Fruit fly (Drosophila melanogaster) whole organism, prepupa: ENCODE results near the gene rdgB.

Experiments used
- Blimp-1 ChIP-seq: fragments of 200-800 bp; sonication (Bioruptor generic); optimal IDR thresholded peaks from 3 replicates; lab custom pipeline; 2017; ENCODE audit warnings: missing biosample characterization, missing genetic modification characterization, mild to moderate bottlenecking, moderate library complexity, missing genetic modification reagents
- CG10631 ChIP-seq: fragments of 200-800 bp; sonication (Bioruptor generic); optimal IDR thresholded peaks from 2 replicates; lab custom pipeline; 2016; ENCODE audit warnings: missing biosample characterization, missing genetic modification characterization
- CG10669 ChIP-seq: fragments of 200-800 bp; sonication (Bioruptor generic); optimal IDR thresholded peaks from 3 replicates; lab custom pipeline; 2018; ENCODE audit warnings: missing biosample characterization, mild to moderate bottlenecking, missing genetic modification characterization, moderate library complexity
- CG11294 ChIP-seq: fragments of 200-800 bp; sonication (Bioruptor generic); IDR thresholded peaks from 2 replicates; pipeline ENCODE4 v1.3.6; 2022; ENCODE audit warnings: missing biosample characterization, missing genetic modification characterization
- CG11762 ChIP-seq: fragments of 200-800 bp; sonication (Bioruptor generic); optimal IDR thresholded peaks from 3 replicates; lab custom pipeline; 2016; ENCODE audit warnings: missing biosample characterization, missing genetic modification characterization; ENCODE audit not compliant: insufficient read depth
- CG11902 ChIP-seq: fragments of 200-800 bp; sonication (Bioruptor generic); optimal IDR thresholded peaks from 3 replicates; lab custom pipeline; 2016; ENCODE audit warnings: missing biosample characterization, missing genetic modification characterization
- CG15336 ChIP-seq: fragments of 200-800 bp; sonication (Bioruptor generic); IDR thresholded peaks from 2 replicates; pipeline ENCODE4 v1.3.6; 2022; ENCODE audit warnings: missing biosample characterization, missing genetic modification characterization
- CG1621 ChIP-seq: fragments of 200-800 bp; sonication (Bioruptor generic); optimal IDR thresholded peaks from 3 replicates; lab custom pipeline; 2018; ENCODE audit warnings: missing biosample characterization, mild to moderate bottlenecking, missing genetic modification characterization
- CG3032 ChIP-seq: fragments of 200-800 bp; optimal IDR thresholded peaks from 2 replicates; lab custom pipeline; 2019; ENCODE audit warnings: missing biosample characterization, mild to moderate bottlenecking, missing genetic modification characterization, moderate library complexity
- CG31627 ChIP-seq: fragments of 200-800 bp; sonication (Bioruptor generic); optimal IDR thresholded peaks from 3 replicates; lab custom pipeline; 2016; ENCODE audit warnings: missing biosample characterization, missing genetic modification characterization
- CG34406 ChIP-seq: fragments of 200-800 bp; sonication (Bioruptor generic); optimal IDR thresholded peaks from 3 replicates; lab custom pipeline; 2016; ENCODE audit warnings: missing biosample characterization, missing genetic modification characterization
- CG3919 ChIP-seq: fragments of 200-800 bp; sonication (Bioruptor generic); optimal IDR thresholded peaks from 3 replicates; lab custom pipeline; 2016; ENCODE audit warnings: missing biosample characterization, missing genetic modification characterization
- CG4318 ChIP-seq: fragments of 200-800 bp; sonication (Bioruptor generic); optimal IDR thresholded peaks from 3 replicates; lab custom pipeline; 2017; ENCODE audit warnings: missing biosample characterization, mild to moderate bottlenecking, missing genetic modification characterization
- CG6163 ChIP-seq: fragments of 200-800 bp; sonication (Bioruptor generic); IDR thresholded peaks from 3 replicates; pipeline ENCODE4 v1.3.6; 2022; ENCODE audit warnings: missing biosample characterization, missing genetic modification characterization
- CG6276 ChIP-seq: fragments of 200-800 bp; sonication (Bioruptor generic); optimal IDR thresholded peaks from 2 replicates; lab custom pipeline; 2017; ENCODE audit warnings: missing biosample characterization, mild to moderate bottlenecking, missing genetic modification characterization
- CG6792 ChIP-seq: fragments of 200-800 bp; sonication (Bioruptor generic); optimal IDR thresholded peaks from 3 replicates; lab custom pipeline; 2016; ENCODE audit warnings: missing biosample characterization, missing genetic modification characterization
- CG6854 ChIP-seq: fragments of 200-800 bp; sonication (Bioruptor generic); optimal IDR thresholded peaks from 2 replicates; lab custom pipeline; 2017; ENCODE audit warnings: missing biosample characterization, mild to moderate bottlenecking, missing genetic modification characterization
- CG7368 ChIP-seq: fragments of 200-800 bp; sonication (Bioruptor generic); optimal IDR thresholded peaks from 3 replicates; lab custom pipeline; 2016; ENCODE audit warnings: missing biosample characterization, missing genetic modification characterization
- CG8119 ChIP-seq: fragments of 200-800 bp; sonication (Bioruptor generic); IDR thresholded peaks from 3 replicates; pipeline ENCODE4 v1.3.6; 2022; ENCODE audit warnings: missing biosample characterization, missing genetic modification characterization
- CG8632 ChIP-seq: fragments of 200-800 bp; sonication (Bioruptor generic); optimal IDR thresholded peaks from 3 replicates; lab custom pipeline; 2016; ENCODE audit warnings: missing biosample characterization, missing genetic modification characterization
- CG9139 ChIP-seq: fragments of 200-800 bp; sonication (Bioruptor generic); optimal IDR thresholded peaks from 3 replicates; lab custom pipeline; 2017; ENCODE audit warnings: missing biosample characterization, mild to moderate bottlenecking, missing genetic modification characterization
- Eip75B ChIP-seq: fragments of 200-800 bp; sonication (Bioruptor generic); optimal IDR thresholded peaks from 3 replicates; lab custom pipeline; 2016; ENCODE audit warnings: missing biosample characterization, missing genetic modification characterization
- Eip78C ChIP-seq: fragments of 200-800 bp; sonication (Bioruptor generic); peaks from one replicate; lab custom pipeline; 2016; ENCODE audit warnings: missing biosample characterization, missing genetic modification characterization
- Eip93F ChIP-seq: fragments of 200-800 bp; sonication (Bioruptor generic); optimal IDR thresholded peaks from 2 replicates; lab custom pipeline; 2016; ENCODE audit warnings: missing biosample characterization, mild to moderate bottlenecking, missing genetic modification characterization
- Ets21C ChIP-seq: fragments of 200-800 bp; sonication (Bioruptor generic); optimal IDR thresholded peaks from 3 replicates; lab custom pipeline; 2016; ENCODE audit warnings: missing biosample characterization, missing genetic modification characterization
- Ets96B ChIP-seq: fragments of 200-800 bp; optimal IDR thresholded peaks from 2 replicates; lab custom pipeline; 2019; ENCODE audit warnings: missing biosample characterization, mild to moderate bottlenecking, missing genetic modification characterization, moderate library complexity
- Gug ChIP-seq: fragments of 200-800 bp; sonication (Bioruptor generic); IDR thresholded peaks from 2 replicates; pipeline ENCODE4 v1.3.6; 2022; ENCODE audit warnings: missing biosample characterization, missing genetic modification characterization
- Hr39 ChIP-seq: fragments of 200-800 bp; sonication (Bioruptor generic); optimal IDR thresholded peaks from 2 replicates; lab custom pipeline; 2016; ENCODE audit warnings: missing biosample characterization, missing genetic modification characterization
- Lpt ChIP-seq: fragments of 200-800 bp; sonication (Bioruptor generic); optimal IDR thresholded peaks from 3 replicates; lab custom pipeline; 2016; ENCODE audit warnings: missing biosample characterization, missing genetic modification characterization
- Met ChIP-seq: fragments of 200-800 bp; sonication (Bioruptor generic); optimal IDR thresholded peaks from 3 replicates; lab custom pipeline; 2016; ENCODE audit warnings: missing biosample characterization, missing genetic modification characterization
- Sox102F ChIP-seq: fragments of 200-800 bp; sonication (Bioruptor generic); optimal IDR thresholded peaks from 2 replicates; lab custom pipeline; 2016; ENCODE audit warnings: missing biosample characterization, mild to moderate bottlenecking, missing genetic modification characterization
- Sox14 ChIP-seq: fragments of 200-800 bp; sonication (Bioruptor generic); optimal IDR thresholded peaks from 3 replicates; lab custom pipeline; 2016; ENCODE audit warnings: missing biosample characterization, missing genetic modification characterization
- Sox15 ChIP-seq: fragments of 200-800 bp; sonication (Bioruptor generic); optimal IDR thresholded peaks from 3 replicates; lab custom pipeline; 2016; ENCODE audit warnings: missing biosample characterization, missing genetic modification characterization
- achi ChIP-seq: fragments of 200-800 bp; sonication (Bioruptor generic); optimal IDR thresholded peaks from 3 replicates; lab custom pipeline; 2016; ENCODE audit warnings: missing biosample characterization, missing genetic modification characterization
- cyc ChIP-seq: fragments of 200-800 bp; sonication (Bioruptor generic); optimal IDR thresholded peaks from 3 replicates; lab custom pipeline; 2016; ENCODE audit warnings: missing biosample characterization, missing genetic modification characterization
- dsx ChIP-seq: fragments of 200-800 bp; optimal IDR thresholded peaks from 3 replicates; lab custom pipeline; 2019; ENCODE audit warnings: missing biosample characterization, mild to moderate bottlenecking, missing genetic modification characterization, moderate library complexity; ENCODE audit not compliant: poor library complexity, severe bottlenecking
- fd59A ChIP-seq: fragments of 200-800 bp; sonication (Bioruptor generic); optimal IDR thresholded peaks from 2 replicates; lab custom pipeline; 2017; ENCODE audit warnings: missing biosample characterization, mild to moderate bottlenecking, missing genetic modification characterization, missing genetic modification reagents
- fd85E ChIP-seq: fragments of 200-800 bp; sonication (Bioruptor generic); optimal IDR thresholded peaks from 3 replicates; lab custom pipeline; 2016; ENCODE audit warnings: missing biosample characterization, missing genetic modification characterization
- lz ChIP-seq: fragments of 200-800 bp; sonication (Bioruptor generic); optimal IDR thresholded peaks from 3 replicates; lab custom pipeline; 2016; ENCODE audit warnings: missing biosample characterization, missing genetic modification characterization
- pdm3 ChIP-seq: fragments of 200-800 bp; sonication (Bioruptor generic); optimal IDR thresholded peaks from 3 replicates; lab custom pipeline; 2016; ENCODE audit warnings: missing biosample characterization, missing genetic modification characterization
- ss ChIP-seq, 2 experiments: fragments of 200-800 bp; sonication (Bioruptor generic); optimal IDR thresholded peaks; 2 replicates in 1 of 2; 3 replicates in 1 of 2; lab custom pipeline; 2017 to 2018; ENCODE audit warnings: mild to moderate bottlenecking in 2 of 2, missing biosample characterization in 2 of 2, missing genetic modification characterization in 2 of 2, moderate library complexity in 1 of 2
- svp ChIP-seq: fragments of 200-800 bp; sonication (Bioruptor generic); peaks from one replicate; lab custom pipeline; 2016; ENCODE audit warnings: missing biosample characterization, missing genetic modification characterization
- topi ChIP-seq: fragments of 200-800 bp; sonication (Bioruptor generic); optimal IDR thresholded peaks from 3 replicates; lab custom pipeline; 2016; ENCODE audit warnings: missing biosample characterization, missing genetic modification characterization
- vri ChIP-seq: fragments of 200-800 bp; sonication (Bioruptor generic); optimal IDR thresholded peaks from 3 replicates; lab custom pipeline; 2016; ENCODE audit warnings: missing biosample characterization, mild to moderate bottlenecking, missing genetic modification characterization

Gene rdgB

DNA sequence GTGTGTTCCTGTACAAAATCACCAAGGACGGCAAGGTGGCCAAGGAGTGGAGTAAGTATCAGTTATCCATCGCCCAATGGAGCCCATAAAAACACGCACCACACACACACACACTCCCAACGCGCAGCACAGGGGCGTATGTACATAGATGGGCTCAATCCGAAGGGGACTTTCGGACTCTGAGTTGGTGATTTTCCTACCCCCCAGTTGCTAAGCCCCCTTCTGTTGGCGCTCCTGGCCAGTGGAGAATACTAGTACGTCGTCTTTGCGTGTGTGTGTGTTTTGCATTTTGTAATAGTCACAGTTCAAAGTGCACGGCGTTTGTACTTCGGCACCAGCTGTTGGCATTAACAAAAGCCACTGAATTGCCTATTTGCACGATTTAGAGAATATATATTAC, 22.5 kb upstream of the rdgB start (continued):
- TF ChIP-seq CG3032 (tag; lab: Kevin White, UChicago) (peak; percentile 71), CG9139 (GFP tag; lab: Kevin White, UChicago) (peak; percentile 83), CG7368 (GFP tag; lab: Kevin White, UChicago) (peak; percentile 89), CG1621 (tag; lab: Kevin White, UChicago) (peak; percentile 79), fd85E (peak; percentile 11), CG11902 (GFP tag; lab: Kevin White, UChicago) (peak; percentile 48), Sox14 (GFP tag; lab: Kevin White, UChicago) (peak; percentile 79), Ets21C (peak; percentile 66), Eip75B (peak; percentile 82), Eip78C (GFP tag; lab: Kevin White, UChicago) (peak; percentile 89), CG8119 (peak; percentile 83), Met (GFP tag; lab: Kevin White, UChicago) (peak; percentile 69), fd59A (GFP tag; lab: Kevin White, UChicago) (peak; percentile 66), CG10669 (GFP tag; lab: Kevin White, UChicago) (peak; percentile 81), Ets96B (tag; lab: Kevin White, UChicago) (peak; percentile 80), Eip93F (GFP tag; lab: Kevin White, UChicago) (peak; percentile 27), CG6792 (GFP tag; lab: Kevin White, UChicago) (peak; percentile 77), pdm3 (GFP tag; lab: Kevin White, UChicago) (peak; percentile 87), Sox15 (GFP tag; lab: Kevin White, UChicago) (peak; percentile 61), Lpt (peak; percentile 76), cyc (peak; percentile 75)

DNA sequence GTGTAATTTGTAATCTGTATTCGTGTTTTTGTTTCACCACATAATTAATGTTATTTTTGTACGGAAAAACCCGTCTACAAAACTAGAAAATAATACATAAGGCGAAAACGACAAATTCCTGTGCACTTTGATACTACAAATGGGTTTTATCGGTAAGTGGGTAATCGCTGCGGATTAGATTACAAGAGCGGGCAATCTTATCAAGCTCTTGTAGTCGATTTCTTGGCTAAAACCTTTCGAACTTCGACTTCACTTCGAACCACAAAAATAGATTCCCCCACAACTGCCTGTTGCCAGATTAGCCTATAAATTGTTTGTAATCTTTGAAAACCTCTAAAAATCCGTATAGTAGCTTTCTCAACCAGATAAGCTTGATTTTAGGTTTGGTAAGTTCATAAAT, 21.6 kb upstream of the rdgB start:
- TF ChIP-seq CG7368 (GFP tag; lab: Kevin White, UChicago), result no peak
- peak; percentile 6 for TF ChIP-seq vri (GFP tag; lab: Kevin White, UChicago)

DNA sequence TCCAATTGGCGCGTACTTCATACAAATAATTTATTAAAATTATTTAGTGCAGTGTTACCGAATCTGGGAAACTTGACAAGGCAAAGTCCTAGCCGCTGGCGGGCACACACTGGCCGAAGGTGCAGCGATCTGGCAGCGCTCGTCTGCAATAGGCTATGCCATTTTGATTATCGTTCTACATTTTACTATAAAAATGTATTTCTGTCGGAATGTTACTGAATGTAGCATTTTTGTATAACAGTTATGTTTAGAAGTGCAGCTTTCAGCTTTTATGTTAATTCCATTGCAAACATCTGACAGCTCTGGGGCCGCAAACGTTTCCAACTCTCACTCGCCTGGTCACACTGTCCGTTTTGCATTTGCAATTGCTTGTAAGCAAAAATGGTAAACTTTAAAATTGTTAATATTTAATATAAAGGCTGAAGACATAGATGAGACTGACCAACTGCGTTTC, 17.9 kb upstream of the rdgB start, which contains the start of gene Grip91:
Gene Grip91 (minus strand): TSS at position 85 of the 454 bp plus-strand sequence.
- peak; percentile 51 for TF ChIP-seq achi (GFP tag; lab: Kevin White, UChicago)
- no peak for TF ChIP-seq CG6276 (GFP tag; lab: Kevin White, UChicago)
- TF ChIP-seq CG11902 (GFP tag; lab: Kevin White, UChicago), result no peak
- TF ChIP-seq Sox14 (GFP tag; lab: Kevin White, UChicago), result peak; percentile 35
- peak; percentile 6 for TF ChIP-seq topi (GFP tag; lab: Kevin White, UChicago)
- peak; percentile 51 for TF ChIP-seq svp
- peak; percentile 60 for TF ChIP-seq Eip78C (GFP tag; lab: Kevin White, UChicago)
- no peak for TF ChIP-seq Sox15 (GFP tag; lab: Kevin White, UChicago)
- TF ChIP-seq CG31627, result peak; percentile 2
- TF ChIP-seq ss (GFP tag; optimal IDR thresholded peaks at IDR 0.05; lab: Kevin White, UChicago), result peak in 1 of 2 experiments; percentile 4

DNA sequence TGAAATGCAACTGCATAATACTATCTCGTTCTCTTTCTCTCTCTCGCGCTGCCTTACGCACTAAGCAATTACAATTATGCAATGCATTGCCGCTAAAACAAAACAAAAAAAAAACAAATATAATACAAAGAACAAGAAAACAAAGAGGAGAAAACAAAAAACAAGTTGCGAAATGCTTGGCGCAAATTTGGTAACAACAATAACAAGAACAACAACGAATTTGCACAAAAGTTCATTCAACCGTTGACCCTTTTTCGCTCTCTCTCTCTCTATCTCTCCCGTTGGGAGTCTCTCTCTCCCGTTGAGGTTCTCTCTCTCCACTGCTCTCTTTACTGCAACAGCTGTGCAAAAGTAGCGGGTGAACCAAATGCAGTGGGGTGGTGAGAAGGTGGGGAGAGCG, 15.5 kb upstream of the rdgB start:
- TF ChIP-seq cyc, result no peak
- TF ChIP-seq CG11762 (GFP tag; lab: Kevin White, UChicago), result no peak
- TF ChIP-seq CG6792 (GFP tag; lab: Kevin White, UChicago), result no peak
- no peak for TF ChIP-seq CG7368 (GFP tag; lab: Kevin White, UChicago)
- no peak for TF ChIP-seq Met (GFP tag; lab: Kevin White, UChicago)
- TF ChIP-seq CG6163 (GFP tag; lab: Robert Waterston, UW), result 0 out of 3 replicates have a peak, but pooled peaks have one; percentile 6
- TF ChIP-seq CG34406 (GFP tag; lab: Kevin White, UChicago), result no peak
- peak; percentile 67 for TF ChIP-seq CG15336 (GFP tag; lab: Robert Waterston, UW)
- TF ChIP-seq Gug (GFP tag; lab: Robert Waterston, UW), result no peak
- no peak for TF ChIP-seq Hr39
- TF ChIP-seq CG9139 (GFP tag; lab: Kevin White, UChicago), result no peak
- TF ChIP-seq Eip93F (GFP tag; lab: Kevin White, UChicago), result peak; percentile 28
- no peak for TF ChIP-seq CG3919 (GFP tag; lab: Kevin White, UChicago)
- TF ChIP-seq CG4318 (GFP tag; lab: Kevin White, UChicago), result no peak
- TF ChIP-seq CG6854 (GFP tag; lab: Kevin White, UChicago), result peak; percentile 46
- no peak for TF ChIP-seq CG10631 (GFP tag; lab: Kevin White, UChicago)
- TF ChIP-seq Sox14 (GFP tag; lab: Kevin White, UChicago), result peak; percentile 29
- no peak for TF ChIP-seq CG8632
- TF ChIP-seq CG11294 (GFP tag; lab: Robert Waterston, UW), result no peak
- TF ChIP-seq achi (GFP tag; lab: Kevin White, UChicago), result no peak
- TF ChIP-seq dsx (GFP tag; lab: Kevin White, UChicago), result no peak
- peak; percentile 77 for TF ChIP-seq Eip78C (GFP tag; lab: Kevin White, UChicago)
- peak; percentile 41; the same call in 1 of the 3 replicates for TF ChIP-seq CG8119
- TF ChIP-seq Blimp-1 (GFP tag; lab: Kevin White, UChicago), result no peak
- no peak for TF ChIP-seq topi (GFP tag; lab: Kevin White, UChicago)
- no peak for TF ChIP-seq CG10669 (GFP tag; lab: Kevin White, UChicago)
- TF ChIP-seq vri (GFP tag; lab: Kevin White, UChicago), result peak; percentile 92
- no peak for TF ChIP-seq lz (GFP tag; lab: Kevin White, UChicago)
- TF ChIP-seq Sox102F (GFP tag; lab: Kevin White, UChicago), result peak; percentile 24
